Fruit fly (Drosophila melanogaster) whole organism, embryonic: Measurements from ENCODE around the gene tutl.

ENCODE experiments used
- CG10959 ChIP-seq: fragments of 200-800 bp; sonication (Bioruptor generic); IDR thresholded peaks from 2 replicates; pipeline ENCODE4 v1.3.6; 2022; ENCODE audit warnings: missing biosample characterization, missing genetic modification characterization
- CG1602 ChIP-seq: fragments of 200-800 bp; sonication (Bioruptor generic); optimal IDR thresholded peaks from 3 replicates; lab custom pipeline; 2016; ENCODE audit warnings: missing biosample characterization, missing genetic modification characterization
- CG18011 ChIP-seq: fragments of 200-800 bp; sonication (Bioruptor generic); optimal IDR thresholded peaks from 2 replicates; lab custom pipeline; 2017; ENCODE audit warnings: missing biosample characterization, missing genetic modification characterization, mild to moderate bottlenecking, moderate library complexity, missing genotype
- Ptx1 ChIP-seq: fragments of 200-800 bp; sonication (Bioruptor generic); IDR thresholded peaks from 2 replicates; pipeline ENCODE4 v1.3.6; 2022; ENCODE audit warnings: missing biosample characterization, missing genetic modification characterization
- ato ChIP-seq: fragments of 200-800 bp; sonication (Bioruptor generic); IDR thresholded peaks from 2 replicates; pipeline ENCODE4 v1.3.6; 2022; ENCODE audit warnings: missing biosample characterization, missing genetic modification characterization; ENCODE audit not compliant: partially characterized antibody
- dan ChIP-seq: fragments of 200-800 bp; sonication (Bioruptor generic); IDR thresholded peaks from 2 replicates; pipeline ENCODE4 v1.3.6; 2022; ENCODE audit warnings: missing biosample characterization, missing genetic modification characterization
- klu ChIP-seq: fragments of 200-800 bp; sonication (Bioruptor generic); IDR thresholded peaks from 2 replicates; pipeline ENCODE4 v1.3.6; 2022; ENCODE audit warnings: missing biosample characterization, missing genetic modification characterization
- lilli ChIP-seq: fragments of 200-800 bp; sonication (Bioruptor generic); optimal IDR thresholded peaks from 3 replicates; lab custom pipeline; 2016; ENCODE audit warnings: missing biosample characterization, missing genetic modification characterization
- pros ChIP-seq: fragments of 200-800 bp; sonication (Bioruptor generic); optimal IDR thresholded peaks from 3 replicates; lab custom pipeline; 2019; ENCODE audit warnings: missing biosample characterization, mild to moderate bottlenecking, missing genetic modification characterization, moderate library complexity
- pum ChIP-seq: fragments of 200-800 bp; sonication (Bioruptor generic); optimal IDR thresholded peaks from 2 replicates; lab custom pipeline; 2016; ENCODE audit warnings: missing biosample characterization, missing genetic modification characterization
- repo ChIP-seq: fragments of 200-800 bp; sonication (Bioruptor generic); optimal IDR thresholded peaks from 2 replicates; lab custom pipeline; 2016; ENCODE audit warnings: missing biosample characterization, missing genetic modification characterization
- unc-4 ChIP-seq: fragments of 200-800 bp; sonication (Bioruptor generic); IDR thresholded peaks from 2 replicates; pipeline ENCODE4 v1.3.6; 2022; ENCODE audit warnings: missing biosample characterization, missing genetic modification characterization; ENCODE audit not compliant: partially characterized antibody
- wdn ChIP-seq: fragments of 200-800 bp; sonication (Bioruptor generic); IDR thresholded peaks from 2 replicates; pipeline ENCODE4 v1.3.6; 2022; ENCODE audit warnings: missing biosample characterization, missing genetic modification characterization

dm6 chr2L:4295653-4296052, 12.7 kb downstream of the tutl start:
- TF ChIP-seq repo (GFP tag; lab: Kevin White, UChicago) (no peak), pros (no peak), dan (no peak), ato (GFP tag; lab: Robert Waterston, UW) (no peak), CG10959 (GFP tag; lab: Robert Waterston, UW) (no peak), unc-4 (GFP tag; lab: Robert Waterston, UW) (no peak), CG1602 (no peak), klu (no peak), Ptx1 (GFP tag; lab: Robert Waterston, UW) (no peak), wdn (GFP tag; lab: Robert Waterston, UW) (no peak), CG18011 (GFP tag; lab: Kevin White, UChicago) (no peak), lilli (no peak), pum (no peak)
